Worm (Caenorhabditis elegans) whole organism, young adult: ENCODE data around the gene srd-17.

ENCODE experiments used
- B0261.1 ChIP-seq: sonication (generic microtip); optimal IDR thresholded peaks from 2 replicates; lab custom pipeline; 2016; ENCODE audit warnings: mild to moderate bottlenecking, missing genetic modification characterization, moderate library complexity, missing compliant biosample characterization
- F49E8.2 ChIP-seq: sonication (generic microtip); optimal IDR thresholded peaks from 3 replicates; lab custom pipeline; 2017; ENCODE audit warnings: missing genetic modification characterization, mild to moderate bottlenecking, missing compliant biosample characterization, antibody characterized with exemption, moderate library complexity; ENCODE audit not compliant: insufficient read depth
- akir-1 ChIP-seq: fragments of 200-800 bp; sonication (Bioruptor generic); optimal IDR thresholded peaks from 2 replicates; lab custom pipeline; 2018; ENCODE audit warnings: mild to moderate bottlenecking, missing genetic modification characterization, moderate library complexity, missing compliant biosample characterization
- ama-1 ChIP-seq, 3 experiments: fragments of 150-350 bp in 1 of 3; sonication (generic microtip) in 2 of 3; optimal IDR thresholded peaks; 2 replicates each; lab custom pipeline; 2014 to 2018; ENCODE audit warnings: missing biosample characterization in 2 of 3, missing genetic modification characterization in 2 of 3, missing genetic modification reagents in 2 of 3
- ets-4 ChIP-seq: fragments of 200-800 bp; sonication (Bioruptor generic); optimal IDR thresholded peaks from 2 replicates; lab custom pipeline; 2018; ENCODE audit warnings: mild to moderate bottlenecking, missing genetic modification characterization, missing compliant biosample characterization
- hlh-12 ChIP-seq: sonication (generic microtip); optimal IDR thresholded peaks from 2 replicates; lab custom pipeline; 2016; ENCODE audit warnings: missing genetic modification characterization, missing compliant biosample characterization
- nfya-1 ChIP-seq: sonication (generic microtip); optimal IDR thresholded peaks from 2 replicates; lab custom pipeline; 2017; ENCODE audit warnings: antibody characterized with exemption, missing compliant biosample characterization, missing genetic modification characterization, borderline replicate concordance; ENCODE audit not compliant: insufficient read depth
- snpc-4 ChIP-seq, 5 experiments: fragments of 150-350 bp in 1 of 5; sonication (generic microtip) in 4 of 5; optimal IDR thresholded peaks; 2 replicates each; lab custom pipeline; 2014 to 2018; ENCODE audit warnings: missing genetic modification characterization in 5 of 5, missing biosample characterization in 3 of 5, antibody characterized with exemption in 2 of 5, mild to moderate bottlenecking in 2 of 5, missing compliant biosample characterization in 2 of 5, missing genotype in 2 of 5, moderate library complexity in 2 of 5, missing genetic modification reagents in 1 of 5
- somi-1 ChIP-seq: fragments of 200-800 bp; sonication (Bioruptor generic); optimal IDR thresholded peaks from 2 replicates; lab custom pipeline; 2018; ENCODE audit warnings: mild to moderate bottlenecking, missing genetic modification characterization, missing compliant biosample characterization
- unc-130 ChIP-seq: sonication (generic microtip); optimal IDR thresholded peaks from 2 replicates; lab custom pipeline; 2016; ENCODE audit warnings: missing genetic modification reagents, missing genetic modification characterization, missing compliant biosample characterization
- unc-62 ChIP-seq: fragments of 150-350 bp; optimal IDR thresholded peaks from 2 replicates; lab custom pipeline; 2014; ENCODE audit warnings: missing biosample characterization, missing genetic modification reagents, missing genetic modification characterization
- ztf-28 ChIP-seq: fragments of 200-800 bp; sonication (Bioruptor generic); IDR thresholded peaks from 2 replicates; pipeline ENCODE4 v1.3.6; 2022; ENCODE audit warnings: missing genetic modification reagents, missing genetic modification characterization, missing compliant biosample characterization

- TF ChIP-seq ama-1 (optimal IDR thresholded peaks at IDR 0.05; lab: Kevin White, UChicago) (no peak), ama-1 (GFP tag; optimal IDR thresholded peaks at IDR 0.05; lab: Kevin White, UChicago) (no peak), ztf-28 (no peak), nfya-1 (tag; lab: Kevin White, UChicago) (no peak), ets-4 (GFP tag; lab: Kevin White, UChicago) (no peak), F49E8.2 (tag; lab: Kevin White, UChicago) (no peak), unc-130 (no peak), B0261.1 (tag; lab: Kevin White, UChicago) (no peak), snpc-4 (GFP tag; optimal IDR thresholded peaks at IDR 0.05; lab: Kevin White, UChicago) (no peak), snpc-4 (tag; optimal IDR thresholded peaks at IDR 0.05; lab: Kevin White, UChicago) (no peak), hlh-12 (tag; lab: Kevin White, UChicago) (no peak), unc-62 (GFP tag; lab: Kevin White, UChicago) (no peak), somi-1 (GFP tag; lab: Kevin White, UChicago) (no peak), akir-1 (GFP tag; lab: Kevin White, UChicago) (no peak)
Observed at ce11 chrV:13414585-13414984, 17.9 kb downstream of the srd-17 start, which contains the start of gene cut-2.
